Worm (Caenorhabditis elegans): ENCODE data around the gene sph-1.

- TF ChIP-seq ref-2 (tag; optimal IDR thresholded peaks at IDR 0.05), result no peak
- TF ChIP-seq nfya-1 (tag; optimal IDR thresholded peaks at IDR 0.05), result no peak
- TF ChIP-seq ceh-22 (tag; optimal IDR thresholded peaks at IDR 0.05), result no peak
- no peak for TF ChIP-seq odd-2 (tag; optimal IDR thresholded peaks at IDR 0.05)
- no peak for TF ChIP-seq ama-1 (optimal IDR thresholded peaks at IDR 0.05)
- no peak for TF ChIP-seq madf-2 (tag; optimal IDR thresholded peaks at IDR 0.05)
- no peak for TF ChIP-seq C08G9.2 (tag; optimal IDR thresholded peaks at IDR 0.05)
Measured at ce11 chrIV:8159995-8160394, 26.6 kb upstream of the sph-1 start.
